Worm (Caenorhabditis elegans) whole organism, L3 larva: Measurements from ENCODE around the gene sra-8.

ENCODE experiments used
- ama-1 ChIP-seq: fragments of 150-350 bp; optimal IDR thresholded peaks from 2 replicates; lab custom pipeline; 2018
- ceh-28 ChIP-seq: fragments of 150-350 bp; optimal IDR thresholded peaks from 2 replicates; lab custom pipeline; 2014; ENCODE audit warnings: missing biosample characterization, missing genetic modification reagents, missing genetic modification characterization
- fkh-10 ChIP-seq: sonication (generic microtip); optimal IDR thresholded peaks from 2 replicates; lab custom pipeline; 2017; ENCODE audit warnings: missing biosample characterization, missing genetic modification reagents, missing genetic modification characterization
- jun-1 ChIP-seq: fragments of 150-350 bp; optimal IDR thresholded peaks from 2 replicates; lab custom pipeline; 2014; ENCODE audit warnings: missing biosample characterization, missing genetic modification reagents, missing genetic modification characterization
- lin-39 ChIP-seq: fragments of 150-350 bp; optimal IDR thresholded peaks from 2 replicates; lab custom pipeline; 2018; ENCODE audit warnings: missing biosample characterization, missing genetic modification reagents, missing genetic modification characterization
- nfya-1 ChIP-seq: sonication (generic microtip); optimal IDR thresholded peaks from 2 replicates; lab custom pipeline; 2017; ENCODE audit warnings: missing genetic modification characterization, mild to moderate bottlenecking, missing compliant biosample characterization, antibody characterized with exemption, moderate library complexity; ENCODE audit not compliant: insufficient read depth
- nhr-11 ChIP-seq: fragments of 150-350 bp; optimal IDR thresholded peaks from 2 replicates; lab custom pipeline; 2014; ENCODE audit warnings: missing biosample characterization, missing genetic modification characterization
- nhr-12 ChIP-seq: fragments of 150-350 bp; optimal IDR thresholded peaks from 2 replicates; lab custom pipeline; 2014; ENCODE audit warnings: missing biosample characterization, missing genetic modification characterization
- nhr-237 ChIP-seq: fragments of 150-350 bp; optimal IDR thresholded peaks from 2 replicates; lab custom pipeline; 2014; ENCODE audit warnings: missing biosample characterization, missing genetic modification characterization
- nhr-67 ChIP-seq: fragments of 150-350 bp; optimal IDR thresholded peaks from 2 replicates; lab custom pipeline; 2014; ENCODE audit warnings: missing biosample characterization, missing genetic modification characterization
- nhr-76 ChIP-seq: fragments of 150-350 bp; sonication (generic microtip); optimal IDR thresholded peaks from 5 replicates; lab custom pipeline; 2014; ENCODE audit warnings: missing biosample characterization, missing genetic modification characterization
- pqm-1 ChIP-seq: fragments of 150-350 bp; optimal IDR thresholded peaks from 2 replicates; lab custom pipeline; 2017; ENCODE audit warnings: missing biosample characterization, missing genetic modification characterization, inconsistent platforms
- snpc-4 ChIP-seq: fragments of 150-350 bp; optimal IDR thresholded peaks from 2 replicates; lab custom pipeline; 2014; ENCODE audit warnings: missing biosample characterization, missing genetic modification characterization
- unc-62 ChIP-seq: fragments of 150-350 bp; sonication (generic microtip); optimal IDR thresholded peaks from 4 replicates; lab custom pipeline; 2014; ENCODE audit warnings: missing biosample characterization, missing genetic modification reagents, missing genetic modification characterization

- TF ChIP-seq fkh-10 (no peak), nhr-237 (tag; lab: Kevin White, UChicago) (no peak), pqm-1 (tag; lab: Kevin White, UChicago) (no peak), nhr-11 (tag; lab: Kevin White, UChicago) (no peak), nfya-1 (tag; lab: Kevin White, UChicago) (no peak), snpc-4 (no peak), lin-39 (no peak), ceh-28 (tag; lab: Kevin White, UChicago) (no peak), jun-1 (no peak), ama-1 (lab: Kevin White, UChicago) (no peak), unc-62 (GFP tag; lab: Kevin White, UChicago) (no peak), nhr-67 (tag; lab: Kevin White, UChicago) (no peak), nhr-76 (tag; lab: Kevin White, UChicago) (no peak), nhr-12 (tag; lab: Kevin White, UChicago) (no peak)
Observed at ce11 chrII:9532011-9532410, 5.5 kb upstream of the sra-8 start, which contains the start of gene sra-9.
